Worm (Caenorhabditis elegans): ENCODE measurements around the gene F11G11.15.
"Not testable (repeated sequence)": the region's sequence is repeated elsewhere in the genome, so short reads cannot be mapped to it uniquely, and the experiment has no call there.

- TF ChIP-seq pag-3 (tag; optimal IDR thresholded peaks at IDR 0.05; ENCODE audit: borderline replicate concordance); ceh-22 (tag; optimal IDR thresholded peaks at IDR 0.05); pqm-1 (tag; optimal IDR thresholded peaks at IDR 0.05): not testable (repeated sequence)
These were observed 41.8 kb downstream of the F11G11.15 start, which contains the start of gene msp-31 for ce11 chrII:4916462-4916861.
